Fruit fly (Drosophila melanogaster): Measurements from ENCODE around the gene Rpn10.

DNA sequence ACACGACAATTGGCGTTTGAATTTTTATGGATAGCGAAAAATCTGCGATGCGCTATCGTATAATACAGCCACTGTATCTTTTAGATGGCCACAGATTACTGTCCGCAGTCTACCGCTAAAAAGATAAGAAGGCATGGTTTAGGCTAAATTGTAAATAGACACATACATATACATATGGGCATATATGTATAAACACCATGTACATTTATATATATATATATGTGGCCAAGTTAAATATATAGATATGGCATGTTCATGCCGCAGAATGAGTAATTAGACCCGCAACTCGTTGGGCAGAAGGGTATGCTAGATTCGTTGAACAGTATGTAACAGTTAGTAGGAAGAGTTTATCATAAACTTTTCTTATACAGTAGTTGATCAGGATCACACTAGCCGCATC, 25.3 kb downstream of the Rpn10 start, which contains the start of gene CapaR:
- TF ChIP-seq CG6854 (GFP tag; optimal IDR thresholded peaks at IDR 0.05) (no peak), lz (GFP tag; optimal IDR thresholded peaks at IDR 0.05) (no peak)

All from whole organism, prepupa.